Fruit fly (Drosophila melanogaster) whole organism, embryonic: Measurements from ENCODE around the gene CG9449.

Source experiments
- Blimp-1 ChIP-seq: fragments of 200-800 bp; sonication (Bioruptor generic); optimal IDR thresholded peaks from 3 replicates; lab custom pipeline; 2018; ENCODE audit warnings: missing biosample characterization, missing genetic modification characterization, mild to moderate bottlenecking, moderate library complexity, missing genetic modification reagents
- CG10366 ChIP-seq: fragments of 200-800 bp; sonication (Bioruptor generic); IDR thresholded peaks from 2 replicates; pipeline ENCODE4 v1.3.6; 2022; ENCODE audit warnings: missing biosample characterization, missing genetic modification characterization
- CG10543 ChIP-seq: fragments of 200-800 bp; sonication (Bioruptor generic); optimal IDR thresholded peaks from 3 replicates; lab custom pipeline; 2017; ENCODE audit warnings: missing biosample characterization, mild to moderate bottlenecking, missing genetic modification characterization, moderate library complexity
- CG14050 ChIP-seq: fragments of 200-800 bp; sonication (Bioruptor generic); IDR thresholded peaks from 3 replicates; pipeline ENCODE4 v1.3.6; 2022; ENCODE audit warnings: missing biosample characterization, missing genetic modification characterization
- CG14710 ChIP-seq: fragments of 200-800 bp; sonication (Bioruptor generic); optimal IDR thresholded peaks from 3 replicates; lab custom pipeline; 2019; ENCODE audit warnings: missing biosample characterization, mild to moderate bottlenecking, missing genetic modification characterization, moderate library complexity
- CG15479 ChIP-seq: fragments of 200-800 bp; sonication (Bioruptor generic); optimal IDR thresholded peaks from 3 replicates; lab custom pipeline; 2019; ENCODE audit warnings: missing biosample characterization, mild to moderate bottlenecking, missing genetic modification characterization, moderate library complexity
- CG1603 ChIP-seq: fragments of 200-800 bp; sonication (Bioruptor generic); optimal IDR thresholded peaks from 2 replicates; lab custom pipeline; 2019; ENCODE audit warnings: missing biosample characterization, mild to moderate bottlenecking, missing genetic modification characterization, moderate library complexity
- CG17359 ChIP-seq: fragments of 200-800 bp; sonication (Bioruptor generic); optimal IDR thresholded peaks from 3 replicates; lab custom pipeline; 2018; ENCODE audit warnings: missing biosample characterization, mild to moderate bottlenecking, missing genetic modification characterization, moderate library complexity
- CG2116 ChIP-seq: fragments of 200-800 bp; sonication (Bioruptor generic); optimal IDR thresholded peaks from 3 replicates; lab custom pipeline; 2018; ENCODE audit warnings: missing biosample characterization, mild to moderate bottlenecking, missing genetic modification characterization
- CG31441 ChIP-seq: fragments of 200-800 bp; sonication (Bioruptor generic); IDR thresholded peaks from 2 replicates; pipeline ENCODE4 v1.3.6; 2022; ENCODE audit warnings: missing biosample characterization, missing genetic modification characterization
- CG33213 ChIP-seq: fragments of 200-800 bp; sonication (Bioruptor generic); optimal IDR thresholded peaks from 3 replicates; lab custom pipeline; 2016; ENCODE audit warnings: missing biosample characterization, missing genetic modification characterization
- CG3407 ChIP-seq: fragments of 200-800 bp; sonication (Bioruptor generic); optimal IDR thresholded peaks from 2 replicates; lab custom pipeline; 2018; ENCODE audit warnings: missing biosample characterization, mild to moderate bottlenecking, missing genetic modification characterization
- CG34224 ChIP-seq: fragments of 200-800 bp; sonication (Bioruptor generic); IDR thresholded peaks from 3 replicates; pipeline ENCODE4 v1.3.6; 2022; ENCODE audit warnings: missing biosample characterization, missing genetic modification characterization; ENCODE audit not compliant: partially characterized antibody
- CG3847 ChIP-seq: fragments of 200-800 bp; sonication (Bioruptor generic); IDR thresholded peaks from 2 replicates; pipeline ENCODE4 v1.3.6; 2022; ENCODE audit warnings: missing biosample characterization, missing genetic modification characterization
- CG3995 ChIP-seq: fragments of 200-800 bp; sonication (Bioruptor generic); optimal IDR thresholded peaks from 3 replicates; lab custom pipeline; 2016; ENCODE audit warnings: missing biosample characterization, missing genetic modification characterization
- CG6791 ChIP-seq: fragments of 200-800 bp; sonication (Bioruptor generic); IDR thresholded peaks from 3 replicates; pipeline ENCODE4 v1.3.6; 2022; ENCODE audit warnings: missing biosample characterization, missing genetic modification characterization; ENCODE audit not compliant: partially characterized antibody
- CG7357 ChIP-seq: fragments of 200-800 bp; sonication (Bioruptor generic); IDR thresholded peaks from 3 replicates; pipeline ENCODE4 v1.3.6; 2022; ENCODE audit warnings: missing biosample characterization, missing genetic modification characterization
- CG7556 ChIP-seq: fragments of 200-800 bp; sonication (Bioruptor generic); optimal IDR thresholded peaks from 2 replicates; lab custom pipeline; 2017; ENCODE audit warnings: missing biosample characterization, mild to moderate bottlenecking, missing genetic modification characterization
- CG7786 ChIP-seq: fragments of 200-800 bp; sonication (Bioruptor generic); optimal IDR thresholded peaks from 2 replicates; lab custom pipeline; 2016; ENCODE audit warnings: missing biosample characterization, missing genetic modification characterization
- CTCF ChIP-seq: fragments of 200-800 bp; sonication (Bioruptor generic); optimal IDR thresholded peaks from 2 replicates; lab custom pipeline; 2017; ENCODE audit warnings: missing biosample characterization, mild to moderate bottlenecking, missing genetic modification characterization, moderate library complexity
- CkIIα-i1 ChIP-seq: fragments of 200-800 bp; sonication (Bioruptor generic); IDR thresholded peaks from 2 replicates; pipeline ENCODE4 v1.3.6; 2022; ENCODE audit warnings: missing biosample characterization, missing genetic modification characterization
- D19A ChIP-seq: fragments of 200-800 bp; optimal IDR thresholded peaks from 3 replicates; lab custom pipeline; 2019; ENCODE audit warnings: missing biosample characterization, mild to moderate bottlenecking, missing genetic modification characterization, moderate library complexity
- Ets65A ChIP-seq: fragments of 200-800 bp; sonication (Bioruptor generic); peaks from one replicate; lab custom pipeline; 2016; ENCODE audit warnings: missing biosample characterization, missing genetic modification characterization
- Ets97D ChIP-seq: fragments of 200-800 bp; sonication (Bioruptor generic); optimal IDR thresholded peaks from 3 replicates; lab custom pipeline; 2016; ENCODE audit warnings: missing biosample characterization, missing genetic modification characterization
- GATAe ChIP-seq: fragments of 200-800 bp; sonication (Bioruptor generic); conservative IDR thresholded peaks from 2 replicates; pipeline ENCODE4 v1.3.6; 2022; ENCODE audit warnings: missing biosample characterization, missing genetic modification characterization
- Gug ChIP-seq: fragments of 200-800 bp; sonication (Bioruptor generic); IDR thresholded peaks from 4 replicates; pipeline ENCODE4 v1.3.6; 2022; ENCODE audit warnings: missing biosample characterization, missing genetic modification characterization
- Hmr ChIP-seq: fragments of 200-800 bp; sonication (Bioruptor generic); optimal IDR thresholded peaks from 3 replicates; lab custom pipeline; 2017; ENCODE audit warnings: mild to moderate bottlenecking, missing biosample characterization, missing genetic modification reagents, missing genetic modification characterization
- Hmx ChIP-seq: fragments of 200-800 bp; sonication (Bioruptor generic); optimal IDR thresholded peaks from 2 replicates; lab custom pipeline; 2016; ENCODE audit warnings: missing biosample characterization, missing genetic modification characterization
- Hr3 ChIP-seq: fragments of 200-800 bp; sonication (Bioruptor generic); optimal IDR thresholded peaks from 3 replicates; lab custom pipeline; 2016; ENCODE audit warnings: missing biosample characterization, missing genetic modification characterization
- NK7.1 ChIP-seq: fragments of 200-800 bp; sonication (Bioruptor generic); optimal IDR thresholded peaks from 3 replicates; lab custom pipeline; 2016; ENCODE audit warnings: missing biosample characterization, missing genetic modification characterization
- Nf-YA ChIP-seq: fragments of 200-800 bp; sonication (Bioruptor generic); IDR thresholded peaks from 2 replicates; pipeline ENCODE4 v1.3.6; 2022; ENCODE audit warnings: missing biosample characterization, missing genetic modification characterization
- Sin3A ChIP-seq: fragments of >200 bp; optimal IDR thresholded peaks from 2 replicates; lab custom pipeline; 2018
- YL-1 ChIP-seq: fragments of 200-800 bp; sonication (Bioruptor generic); optimal IDR thresholded peaks from 3 replicates; lab custom pipeline; 2017; ENCODE audit warnings: missing biosample characterization, mild to moderate bottlenecking, missing genetic modification characterization
- abd-A ChIP-seq: fragments of 200-800 bp; sonication (Bioruptor generic); optimal IDR thresholded peaks from 3 replicates; lab custom pipeline; 2019; ENCODE audit warnings: missing biosample characterization, mild to moderate bottlenecking, missing genetic modification characterization, moderate library complexity
- cwo ChIP-seq: fragments of 200-800 bp; sonication (Bioruptor generic); optimal IDR thresholded peaks from 3 replicates; lab custom pipeline; 2017; ENCODE audit warnings: missing biosample characterization, missing genetic modification characterization, mild to moderate bottlenecking, moderate library complexity, missing genetic modification reagents
- dm ChIP-seq: fragments of 200-800 bp; sonication (Bioruptor generic); optimal IDR thresholded peaks from 3 replicates; lab custom pipeline; 2016; ENCODE audit warnings: missing biosample characterization, missing genetic modification characterization
- dysf ChIP-seq: fragments of 200-800 bp; sonication (Bioruptor generic); IDR thresholded peaks from 3 replicates; pipeline ENCODE4 v1.3.6; 2022; ENCODE audit warnings: missing biosample characterization, missing genetic modification characterization
- exex ChIP-seq: fragments of 200-800 bp; sonication (Bioruptor generic); optimal IDR thresholded peaks from 4 replicates; lab custom pipeline; 2018; ENCODE audit warnings: missing biosample characterization, mild to moderate bottlenecking, missing genetic modification characterization, moderate library complexity
- ftz-f1 ChIP-seq: fragments of 200-800 bp; sonication (Bioruptor generic); optimal IDR thresholded peaks from 2 replicates; lab custom pipeline; 2016; ENCODE audit warnings: missing biosample characterization, missing genetic modification characterization
- her ChIP-seq: fragments of 200-800 bp; sonication (Bioruptor generic); optimal IDR thresholded peaks from 2 replicates; lab custom pipeline; 2016; ENCODE audit warnings: missing biosample characterization, missing genetic modification characterization
- ind ChIP-seq: fragments of 200-800 bp; sonication (Bioruptor generic); optimal IDR thresholded peaks from 3 replicates; lab custom pipeline; 2016; ENCODE audit warnings: missing biosample characterization, missing genetic modification characterization
- onecut ChIP-seq: fragments of 200-800 bp; sonication (Bioruptor generic); IDR thresholded peaks from 2 replicates; pipeline ENCODE4 v1.3.6; 2022; ENCODE audit warnings: missing biosample characterization, missing genetic modification characterization
- pan ChIP-seq, 4 experiments: fragments of >200 bp in 3 of 4; fragments of 200-800 bp in 1 of 4; sonication (Bioruptor generic) in 1 of 4; optimal IDR thresholded peaks in 3 of 4; IDR thresholded peaks in 1 of 4; 2 replicates each; pipeline versions ENCODE4 v1.3.6 to Lab custom; 2017 to 2022; ENCODE audit warnings: missing biosample characterization in 2 of 4, missing genetic modification characterization in 2 of 4, mixed read lengths in 1 of 4
- pb ChIP-seq: fragments of 200-800 bp; sonication (Bioruptor generic); optimal IDR thresholded peaks from 3 replicates; lab custom pipeline; 2016; ENCODE audit warnings: missing biosample characterization, missing genetic modification characterization
- pros ChIP-seq: fragments of 200-800 bp; sonication (Bioruptor generic); optimal IDR thresholded peaks from 3 replicates; lab custom pipeline; 2019; ENCODE audit warnings: missing biosample characterization, mild to moderate bottlenecking, missing genetic modification characterization, moderate library complexity
- run ChIP-seq: fragments of 200-800 bp; sonication (Bioruptor generic); optimal IDR thresholded peaks from 3 replicates; lab custom pipeline; 2018; ENCODE audit warnings: missing biosample characterization, mild to moderate bottlenecking, missing genetic modification characterization
- tap ChIP-seq: fragments of 200-800 bp; optimal IDR thresholded peaks from 3 replicates; lab custom pipeline; 2019; ENCODE audit warnings: missing biosample characterization, mild to moderate bottlenecking, missing genetic modification characterization, moderate library complexity
- trh ChIP-seq: fragments of 200-800 bp; sonication (Bioruptor generic); optimal IDR thresholded peaks from 2 replicates; lab custom pipeline; 2016; ENCODE audit warnings: missing biosample characterization, missing genetic modification characterization
- ttk ChIP-seq: fragments of 200-800 bp; sonication (Bioruptor generic); IDR thresholded peaks from 2 replicates; pipeline ENCODE4 v2.1.2; 2022; ENCODE audit warnings: missing biosample characterization, missing genetic modification characterization
- unc-4 ChIP-seq: fragments of 200-800 bp; sonication (Bioruptor generic); IDR thresholded peaks from 2 replicates; pipeline ENCODE4 v1.3.6; 2022; ENCODE audit warnings: missing biosample characterization, missing genetic modification characterization; ENCODE audit not compliant: partially characterized antibody
- usp ChIP-seq: fragments of >200 bp; optimal IDR thresholded peaks from 2 replicates; lab custom pipeline; 2017; ENCODE audit warnings: missing biosample characterization, missing genetic modification characterization

The CG9449 gene

DNA sequence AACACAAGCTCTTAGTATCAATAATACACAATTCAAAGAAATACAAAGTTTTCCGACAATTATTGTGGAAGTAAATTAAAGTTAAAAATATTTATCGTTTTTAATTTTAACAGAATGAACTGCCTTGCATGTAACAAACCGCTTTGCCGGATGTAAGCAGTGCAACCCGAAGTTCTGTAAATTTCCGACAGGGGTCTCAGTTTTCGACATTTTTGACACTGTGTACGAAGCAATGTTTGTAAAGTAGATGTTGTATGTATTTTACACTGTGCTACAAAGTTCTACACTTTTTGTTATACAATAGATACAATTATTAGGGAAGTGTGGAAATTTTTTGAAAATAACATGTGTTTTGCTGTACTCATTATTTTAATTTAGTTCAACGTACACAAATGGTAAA lies 19.0 kb upstream of the CG9449 start (continued):
- peak; percentile 87 for TF ChIP-seq ind (GFP tag; lab: Kevin White, UChicago)
- no peak for TF ChIP-seq unc-4
- TF ChIP-seq D19A (tag; lab: Kevin White, UChicago), result peak; percentile 62
- peak; percentile 86 for TF ChIP-seq CG3407
- peak; percentile 83 for TF ChIP-seq CG14710 (tag; lab: Kevin White, UChicago)
- TF ChIP-seq CG34224 (GFP tag; lab: Robert Waterston, UW), result no peak
- peak; percentile 43 for TF ChIP-seq ftz-f1 (GFP tag; lab: Kevin White, UChicago)
- peak; percentile 71 for TF ChIP-seq CG7786
- no peak for TF ChIP-seq Sin3A (lab: Kevin White, UChicago)
- TF ChIP-seq trh (GFP tag; lab: Kevin White, UChicago), result peak; percentile 88
- no peak for TF ChIP-seq CG7556 (GFP tag; lab: Kevin White, UChicago)
- peak; percentile 48 for TF ChIP-seq cwo (GFP tag; lab: Kevin White, UChicago)
- TF ChIP-seq Gug, result peak; percentile 93; the same call in 3 of the 4 replicates
- no peak for TF ChIP-seq CG15479 (GFP tag; lab: Kevin White, UChicago)
- TF ChIP-seq NK7.1, result peak; percentile 84
- TF ChIP-seq CG6791 (GFP tag; lab: Robert Waterston, UW), result peak; percentile 75
- TF ChIP-seq CG10366 (GFP tag; lab: Robert Waterston, UW), result peak; percentile 91
- peak; percentile 87 for TF ChIP-seq onecut (GFP tag; lab: Robert Waterston, UW)
- peak; percentile 95 for TF ChIP-seq pb (GFP tag; lab: Kevin White, UChicago)
- TF ChIP-seq abd-A (tag; lab: Kevin White, UChicago), result no peak
- TF ChIP-seq YL-1 (GFP tag; lab: Kevin White, UChicago), result peak; percentile 33
- peak; percentile 96 for TF ChIP-seq ttk (GFP tag; lab: Robert Waterston, UW)
- peak; percentile 74 for TF ChIP-seq dm (GFP tag; lab: Kevin White, UChicago)
- TF ChIP-seq run (tag; lab: Kevin White, UChicago), result no peak
- peak; percentile 65 for TF ChIP-seq Blimp-1 (GFP tag; lab: Kevin White, UChicago)
- peak; percentile 71 for TF ChIP-seq Hmx (GFP tag; lab: Kevin White, UChicago)
- TF ChIP-seq Ets65A, result peak; percentile 100
- TF ChIP-seq tap (tag; lab: Kevin White, UChicago), result peak; percentile 27
- no peak for TF ChIP-seq exex (tag; lab: Kevin White, UChicago)
- peak; percentile 84 for TF ChIP-seq her (GFP tag; lab: Kevin White, UChicago)
- TF ChIP-seq CG7357 (GFP tag; lab: Robert Waterston, UW), result peak; percentile 76
- TF ChIP-seq CkIIα-i1 (GFP tag; lab: Robert Waterston, UW), result 0 out of 2 replicates have a peak, but pooled peaks have one; percentile 50
- TF ChIP-seq CG1603 (tag; lab: Kevin White, UChicago), result peak; percentile 93
- TF ChIP-seq CG31441 (GFP tag; lab: Robert Waterston, UW), result peak; percentile 78
- peak; percentile 79 for TF ChIP-seq Nf-YA (GFP tag; lab: Robert Waterston, UW)
- peak; percentile 89 for TF ChIP-seq Hr3
- TF ChIP-seq CG3995 (GFP tag; lab: Kevin White, UChicago), result peak; percentile 59
- peak; percentile 87 for TF ChIP-seq CG10543 (GFP tag; lab: Kevin White, UChicago)
- peak; percentile 65 for TF ChIP-seq CG2116
- TF ChIP-seq Hmr, result peak; percentile 92
- peak; percentile 90 for TF ChIP-seq CG3847 (GFP tag; lab: Robert Waterston, UW)
- TF ChIP-seq CG14050 (GFP tag; lab: Robert Waterston, UW), result peak; percentile 73; the same call in 2 of the 3 replicates
- TF ChIP-seq dysf, result peak; percentile 92
- TF ChIP-seq CTCF (GFP tag; lab: Kevin White, UChicago), result peak; percentile 94
- TF ChIP-seq CG17359 (tag; lab: Kevin White, UChicago), result peak; percentile 80
- TF ChIP-seq Ets97D (GFP tag; lab: Kevin White, UChicago), result peak; percentile 100
- TF ChIP-seq CG33213 (GFP tag; lab: Kevin White, UChicago), result peak; percentile 95
- no peak for TF ChIP-seq pan (optimal IDR thresholded peaks at IDR 0.05; lab: Kevin White, UChicago)
- TF ChIP-seq pan (GFP tag; optimal IDR thresholded peaks at IDR 0.05 in 1 of 2, IDR thresholded peaks at IDR 0.05 in 1 of 2), result peak in 1 of 2 experiments; percentile 93
- TF ChIP-seq GATAe (GFP tag; lab: Robert Waterston, UW), result peak; percentile 65
- TF ChIP-seq pros (GFP tag; lab: Kevin White, UChicago), result no peak
- no peak for TF ChIP-seq usp (GFP tag; lab: Kevin White, UChicago)
